Fruit fly (Drosophila melanogaster) whole organism, embryonic: ENCODE results near the gene Pfas.

Experiments
- CG11398 ChIP-seq: fragments of 200-800 bp; sonication (Bioruptor generic); optimal IDR thresholded peaks from 2 replicates; lab custom pipeline; 2016; ENCODE audit warnings: missing biosample characterization, missing genetic modification characterization
- CG11560 ChIP-seq: fragments of 200-800 bp; sonication (Bioruptor generic); IDR thresholded peaks from 3 replicates; pipeline ENCODE4 v1.3.6; 2022; ENCODE audit warnings: missing biosample characterization, missing genetic modification characterization
- CG12659 ChIP-seq: fragments of 200-800 bp; sonication (Bioruptor generic); optimal IDR thresholded peaks from 3 replicates; lab custom pipeline; 2017; ENCODE audit warnings: mild to moderate bottlenecking, missing biosample characterization, missing genetic modification reagents, missing genetic modification characterization
- CG13123 ChIP-seq: fragments of 200-800 bp; sonication (Bioruptor generic); optimal IDR thresholded peaks from 2 replicates; lab custom pipeline; 2016; ENCODE audit warnings: missing biosample characterization, missing genetic modification characterization
- CG14860 ChIP-seq: fragments of 200-800 bp; sonication (Bioruptor generic); IDR thresholded peaks from 3 replicates; pipeline ENCODE4 v1.3.6; 2022; ENCODE audit warnings: missing biosample characterization, missing genetic modification characterization; ENCODE audit not compliant: partially characterized antibody
- CG1529 ChIP-seq: fragments of 200-800 bp; sonication (Bioruptor generic); optimal IDR thresholded peaks from 3 replicates; lab custom pipeline; 2018; ENCODE audit warnings: missing biosample characterization, missing genetic modification characterization
- CG15696 ChIP-seq: fragments of 200-800 bp; sonication (Bioruptor generic); optimal IDR thresholded peaks from 2 replicates; lab custom pipeline; 2019; ENCODE audit warnings: missing biosample characterization, mild to moderate bottlenecking, missing genetic modification characterization, moderate library complexity
- CG17802 ChIP-seq: fragments of 200-800 bp; sonication (Bioruptor generic); optimal IDR thresholded peaks from 2 replicates; lab custom pipeline; 2018; ENCODE audit warnings: missing biosample characterization, mild to moderate bottlenecking, missing genetic modification characterization, moderate library complexity
- CG18262 ChIP-seq: fragments of 200-800 bp; optimal IDR thresholded peaks from 3 replicates; lab custom pipeline; 2019; ENCODE audit warnings: missing biosample characterization, mild to moderate bottlenecking, missing genetic modification characterization, moderate library complexity
- CG2129 ChIP-seq: fragments of 200-800 bp; sonication (Bioruptor generic); IDR thresholded peaks from 2 replicates; pipeline ENCODE4 v1.3.6; 2022; ENCODE audit warnings: missing biosample characterization, missing genetic modification characterization; ENCODE audit not compliant: partially characterized antibody
- CG3163 ChIP-seq: fragments of 200-800 bp; sonication (Bioruptor generic); optimal IDR thresholded peaks from 3 replicates; lab custom pipeline; 2016; ENCODE audit warnings: missing biosample characterization, missing genetic modification characterization
- CG34224 ChIP-seq: fragments of 200-800 bp; sonication (Bioruptor generic); IDR thresholded peaks from 3 replicates; pipeline ENCODE4 v1.3.6; 2022; ENCODE audit warnings: missing biosample characterization, missing genetic modification characterization; ENCODE audit not compliant: partially characterized antibody
- CG7745 ChIP-seq: fragments of 200-800 bp; sonication (Bioruptor generic); optimal IDR thresholded peaks from 2 replicates; lab custom pipeline; 2018; ENCODE audit warnings: missing biosample characterization, mild to moderate bottlenecking, missing genetic modification characterization, moderate library complexity
- CG7839 ChIP-seq: fragments of 200-800 bp; sonication (Bioruptor generic); optimal IDR thresholded peaks from 3 replicates; lab custom pipeline; 2018; ENCODE audit warnings: missing biosample characterization, mild to moderate bottlenecking, missing genetic modification characterization, moderate library complexity
- CkIIα-i1 ChIP-seq: fragments of 200-800 bp; sonication (Bioruptor generic); IDR thresholded peaks from 2 replicates; pipeline ENCODE4 v1.3.6; 2022; ENCODE audit warnings: missing biosample characterization, missing genetic modification characterization
- D19A ChIP-seq: fragments of 200-800 bp; optimal IDR thresholded peaks from 3 replicates; lab custom pipeline; 2019; ENCODE audit warnings: missing biosample characterization, mild to moderate bottlenecking, missing genetic modification characterization, moderate library complexity
- Drgx ChIP-seq: fragments of 200-800 bp; sonication (Bioruptor generic); IDR thresholded peaks from 2 replicates; pipeline ENCODE4 v1.3.6; 2022; ENCODE audit warnings: missing biosample characterization, missing genetic modification characterization
- E2f1 ChIP-seq: fragments of 200-800 bp; sonication (Bioruptor generic); IDR thresholded peaks from 2 replicates; pipeline ENCODE4 v1.3.6; 2022; ENCODE audit warnings: missing biosample characterization, missing genetic modification characterization
- Eip74EF ChIP-seq, 2 experiments: fragments of 200-800 bp in 1 of 2; fragments of >200 bp in 1 of 2; sonication (Bioruptor generic) in 1 of 2; optimal IDR thresholded peaks; 2 replicates each; lab custom pipeline; 2017 to 2019; ENCODE audit warnings: missing biosample characterization in 2 of 2, missing genetic modification characterization in 2 of 2, mild to moderate bottlenecking in 1 of 2, moderate library complexity in 1 of 2
- Ets65A ChIP-seq: fragments of 200-800 bp; sonication (Bioruptor generic); peaks from one replicate; lab custom pipeline; 2016; ENCODE audit warnings: missing biosample characterization, missing genetic modification characterization
- HHEX ChIP-seq: fragments of 200-800 bp; sonication (Bioruptor generic); optimal IDR thresholded peaks from 3 replicates; lab custom pipeline; 2017; ENCODE audit warnings: missing biosample characterization, mild to moderate bottlenecking, missing genetic modification characterization, missing genetic modification reagents
- HmgD ChIP-seq: fragments of 200-800 bp; sonication (Bioruptor generic); optimal IDR thresholded peaks from 3 replicates; lab custom pipeline; 2016; ENCODE audit warnings: missing biosample characterization, missing genetic modification characterization
- Lpt ChIP-seq: fragments of >200 bp; optimal IDR thresholded peaks from 2 replicates; lab custom pipeline; 2018; ENCODE audit warnings: missing biosample characterization, missing genetic modification characterization
- MBD-R2 ChIP-seq: fragments of 200-800 bp; sonication (Bioruptor generic); IDR thresholded peaks from 2 replicates; pipeline ENCODE4 v1.3.6; 2022; ENCODE audit warnings: missing biosample characterization, missing genetic modification characterization
- Mad ChIP-seq: fragments of 200-800 bp; sonication (Bioruptor generic); optimal IDR thresholded peaks from 2 replicates; lab custom pipeline; 2016; ENCODE audit warnings: missing biosample characterization, missing genetic modification characterization
- Rx ChIP-seq: fragments of 200-800 bp; sonication (Bioruptor generic); IDR thresholded peaks from 2 replicates; pipeline ENCODE4 v1.3.6; 2022; ENCODE audit warnings: missing biosample characterization, missing genetic modification characterization
- Scr ChIP-seq: fragments of 200-800 bp; sonication (Bioruptor generic); IDR thresholded peaks from 2 replicates; pipeline ENCODE4 v1.3.6; 2022; ENCODE audit warnings: missing biosample characterization, missing genetic modification characterization; ENCODE audit not compliant: partially characterized antibody
- Six4 ChIP-seq: fragments of 200-800 bp; sonication (Bioruptor generic); optimal IDR thresholded peaks from 2 replicates; lab custom pipeline; 2016; ENCODE audit warnings: missing biosample characterization, missing genetic modification characterization
- Tbp ChIP-seq: fragments of >200 bp; optimal IDR thresholded peaks from 2 replicates; lab custom pipeline; 2018; ENCODE audit warnings: missing biosample characterization, missing genetic modification characterization
- crol ChIP-seq: fragments of 200-800 bp; sonication (Bioruptor generic); IDR thresholded peaks from 2 replicates; pipeline ENCODE4 v1.3.6; 2022; ENCODE audit warnings: missing biosample characterization, missing genetic modification characterization
- crp ChIP-seq, 2 experiments: fragments of 200-800 bp; sonication (Bioruptor generic); optimal IDR thresholded peaks; 2 replicates in 1 of 2; 3 replicates in 1 of 2; lab custom pipeline; 2017; ENCODE audit warnings: missing biosample characterization in 2 of 2, missing genetic modification characterization in 2 of 2, mild to moderate bottlenecking in 1 of 2, moderate library complexity in 1 of 2
- dmrt11E ChIP-seq: fragments of 200-800 bp; sonication (Bioruptor generic); optimal IDR thresholded peaks from 3 replicates; lab custom pipeline; 2018; ENCODE audit warnings: missing biosample characterization, mild to moderate bottlenecking, missing genetic modification characterization, moderate library complexity
- en ChIP-seq: fragments of 200-800 bp; sonication (Bioruptor generic); optimal IDR thresholded peaks from 2 replicates; lab custom pipeline; 2016; ENCODE audit warnings: missing biosample characterization, missing genetic modification characterization
- eve ChIP-seq, 2 experiments: fragments of >200 bp; optimal IDR thresholded peaks; 2 replicates each; lab custom pipeline; 2017; ENCODE audit warnings: missing biosample characterization in 2 of 2, missing genetic modification characterization in 2 of 2
- exex ChIP-seq: fragments of 200-800 bp; sonication (Bioruptor generic); optimal IDR thresholded peaks from 4 replicates; lab custom pipeline; 2018; ENCODE audit warnings: missing biosample characterization, mild to moderate bottlenecking, missing genetic modification characterization, moderate library complexity
- h ChIP-seq: fragments of >200 bp; optimal IDR thresholded peaks from 2 replicates; lab custom pipeline; 2017
- ind ChIP-seq: fragments of 200-800 bp; sonication (Bioruptor generic); optimal IDR thresholded peaks from 3 replicates; lab custom pipeline; 2016; ENCODE audit warnings: missing biosample characterization, missing genetic modification characterization
- jumu ChIP-seq: fragments of 200-800 bp; sonication (Bioruptor generic); optimal IDR thresholded peaks from 3 replicates; lab custom pipeline; 2016; ENCODE audit warnings: missing biosample characterization, missing genetic modification characterization
- knrl ChIP-seq: fragments of 200-800 bp; sonication (Bioruptor generic); IDR thresholded peaks from 3 replicates; pipeline ENCODE4 v1.3.6; 2022; ENCODE audit warnings: missing biosample characterization, missing genetic modification characterization; ENCODE audit not compliant: partially characterized antibody
- org-1 ChIP-seq: fragments of 200-800 bp; sonication (Bioruptor generic); optimal IDR thresholded peaks from 2 replicates; lab custom pipeline; 2017; ENCODE audit warnings: missing biosample characterization, missing genetic modification characterization
- pb ChIP-seq: fragments of 200-800 bp; sonication (Bioruptor generic); optimal IDR thresholded peaks from 3 replicates; lab custom pipeline; 2016; ENCODE audit warnings: missing biosample characterization, missing genetic modification characterization
- pita ChIP-seq: fragments of 200-800 bp; sonication (Bioruptor generic); optimal IDR thresholded peaks from 2 replicates; lab custom pipeline; 2017; ENCODE audit warnings: missing biosample characterization, mild to moderate bottlenecking, missing genetic modification characterization
- sd ChIP-seq: fragments of 200-800 bp; sonication (Bioruptor generic); optimal IDR thresholded peaks from 3 replicates; lab custom pipeline; 2018; ENCODE audit warnings: missing biosample characterization, mild to moderate bottlenecking, missing genetic modification characterization, moderate library complexity
- sim ChIP-seq: fragments of 200-800 bp; sonication (Bioruptor generic); IDR thresholded peaks from 2 replicates; pipeline ENCODE4 v1.3.6; 2022; ENCODE audit warnings: missing biosample characterization, missing genetic modification characterization
- sna ChIP-seq: fragments of 200-800 bp; sonication (Bioruptor generic); IDR thresholded peaks from 2 replicates; pipeline ENCODE4 v1.3.6; 2022; ENCODE audit warnings: missing biosample characterization, missing genetic modification characterization; ENCODE audit not compliant: partially characterized antibody
- sqz ChIP-seq: fragments of 200-800 bp; sonication (Bioruptor generic); optimal IDR thresholded peaks from 3 replicates; lab custom pipeline; 2018; ENCODE audit warnings: missing biosample characterization, mild to moderate bottlenecking, missing genetic modification characterization
- tll ChIP-seq, 2 experiments: fragments of 200-800 bp in 1 of 2; fragments of >200 bp in 1 of 2; sonication (Bioruptor generic) in 1 of 2; optimal IDR thresholded peaks; 2 replicates each; lab custom pipeline; 2017 to 2019; ENCODE audit warnings: missing biosample characterization in 2 of 2, missing genetic modification characterization in 2 of 2, mild to moderate bottlenecking in 1 of 2, moderate library complexity in 1 of 2
- ttk ChIP-seq: fragments of 200-800 bp; sonication (Bioruptor generic); IDR thresholded peaks from 2 replicates; pipeline ENCODE4 v2.1.2; 2022; ENCODE audit warnings: missing biosample characterization, missing genetic modification characterization

Gene Pfas

DNA sequence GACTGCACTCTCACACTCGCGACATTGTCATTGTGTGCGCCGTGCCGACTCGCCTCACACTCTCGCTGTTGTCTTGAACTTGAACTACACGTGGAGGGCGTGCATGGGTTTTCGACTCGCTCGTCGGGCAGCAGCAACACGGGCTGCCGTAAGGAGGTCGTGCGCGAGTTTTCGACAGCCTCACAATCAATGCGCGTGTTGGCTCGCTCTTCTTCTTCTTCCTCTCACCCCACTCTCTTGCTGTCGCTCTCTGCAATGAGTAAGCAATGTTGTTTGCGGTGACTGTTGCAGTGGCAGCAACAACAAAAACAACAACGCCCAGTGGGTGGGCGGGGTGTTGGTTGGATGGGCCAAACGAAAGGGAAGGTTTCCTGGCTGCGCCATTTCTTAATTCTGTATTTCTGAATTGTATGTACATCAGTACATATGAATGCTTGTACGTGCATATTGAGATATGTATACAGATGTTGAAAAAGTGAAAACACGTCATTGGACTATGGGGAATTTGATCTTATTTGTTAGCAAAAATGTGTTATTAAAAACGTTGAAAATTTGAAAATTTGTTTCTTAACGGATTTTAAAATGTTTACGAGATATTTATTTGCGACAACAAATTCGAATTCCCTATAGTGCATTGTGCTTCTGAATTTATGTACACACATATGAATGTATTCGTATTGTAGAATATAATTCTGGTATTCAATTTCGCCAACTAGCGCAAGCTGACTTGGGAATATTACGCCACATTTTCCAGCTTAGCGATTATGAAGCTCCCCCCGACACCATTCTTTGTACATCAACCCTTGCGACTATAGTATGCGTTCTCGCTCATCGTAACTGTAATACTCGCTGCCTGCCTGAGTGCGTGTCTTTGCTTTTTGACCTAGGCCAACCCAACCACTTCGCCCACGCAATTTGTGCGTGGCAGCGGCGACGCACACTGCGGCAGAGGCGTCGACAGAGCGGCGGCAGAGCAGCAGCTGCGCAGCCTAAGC is 42.8 kb upstream of the Pfas start (continued):
- TF ChIP-seq exex (tag; lab: Kevin White, UChicago) = peak; percentile 6
- no peak for TF ChIP-seq CkIIα-i1
- peak; percentile 53 for TF ChIP-seq Scr (GFP tag; lab: Robert Waterston, UW)
- peak; percentile 37; the same call in 1 of the 3 replicates for TF ChIP-seq CG14860 (GFP tag; lab: Robert Waterston, UW)
- peak; percentile 1 for TF ChIP-seq CG15696 (tag; lab: Kevin White, UChicago)
- peak; percentile 44 for TF ChIP-seq org-1
- TF ChIP-seq eve (GFP tag; optimal IDR thresholded peaks at IDR 0.05; lab: Kevin White, UChicago) = no peak
- no peak for TF ChIP-seq Tbp (GFP tag; lab: Kevin White, UChicago)
- TF ChIP-seq tll (GFP tag; optimal IDR thresholded peaks at IDR 0.05; lab: Kevin White, UChicago) = peak in 1 of 2 experiments; percentile 91
- peak; percentile 55 for TF ChIP-seq CG7839
- peak; percentile 44 for TF ChIP-seq CG3163
- TF ChIP-seq Mad (GFP tag; lab: Kevin White, UChicago) = no peak
- peak; percentile 90 for TF ChIP-seq HmgD (GFP tag; lab: Kevin White, UChicago)
- TF ChIP-seq CG2129 (GFP tag; lab: Robert Waterston, UW) = no peak
- TF ChIP-seq CG7745 = peak; percentile 52
- no peak for TF ChIP-seq sqz (GFP tag; lab: Kevin White, UChicago)
- peak; percentile 18; the same call in 1 of the 2 replicates for TF ChIP-seq ttk (GFP tag; lab: Robert Waterston, UW)
- no peak for TF ChIP-seq CG11560 (tag; lab: Robert Waterston, UW)
- TF ChIP-seq CG18262 (tag; lab: Kevin White, UChicago) = no peak
- TF ChIP-seq sd (tag; lab: Kevin White, UChicago) = peak; percentile 87
- TF ChIP-seq CG12659 (GFP tag; lab: Kevin White, UChicago) = peak; percentile 12
- TF ChIP-seq crp (GFP tag; optimal IDR thresholded peaks at IDR 0.05; lab: Kevin White, UChicago) = peak in 1 of 2 experiments; percentile 1
- no peak for TF ChIP-seq ind
- TF ChIP-seq D19A (tag; lab: Kevin White, UChicago) = no peak
- peak; percentile 88 for TF ChIP-seq crol (GFP tag; lab: Robert Waterston, UW)
- TF ChIP-seq sna (GFP tag; lab: Robert Waterston, UW) = peak; percentile 66
- TF ChIP-seq sim (GFP tag; lab: Robert Waterston, UW) = peak; percentile 34; the same call in 1 of the 2 replicates
- TF ChIP-seq E2f1 (GFP tag; lab: Robert Waterston, UW) = no peak
- TF ChIP-seq pb = peak; percentile 11
- TF ChIP-seq CG1529 (GFP tag; lab: Kevin White, UChicago) = no peak
- TF ChIP-seq Ets65A (GFP tag; lab: Kevin White, UChicago) = peak; percentile 52
- peak; percentile 50; the same call in 2 of the 3 replicates for TF ChIP-seq knrl (GFP tag; lab: Robert Waterston, UW)
- no peak for TF ChIP-seq CG17802 (tag; lab: Kevin White, UChicago)
- no peak for TF ChIP-seq jumu (GFP tag; lab: Kevin White, UChicago)
- no peak for TF ChIP-seq h (lab: Kevin White, UChicago)
- no peak for TF ChIP-seq CG11398 (GFP tag; lab: Kevin White, UChicago)
- TF ChIP-seq en (GFP tag; lab: Kevin White, UChicago) = no peak
- no peak for TF ChIP-seq MBD-R2 (GFP tag; lab: Robert Waterston, UW)
- peak in 1 of 2 experiments; percentile 45 for TF ChIP-seq Eip74EF (GFP tag; optimal IDR thresholded peaks at IDR 0.05; lab: Kevin White, UChicago)
- TF ChIP-seq HHEX (GFP tag; lab: Kevin White, UChicago) = no peak
- TF ChIP-seq Six4 (GFP tag; lab: Kevin White, UChicago) = no peak
- TF ChIP-seq pita = no peak
- no peak for TF ChIP-seq CG13123 (GFP tag; lab: Kevin White, UChicago)
- TF ChIP-seq CG34224 = peak; percentile 64; the same call in 2 of the 3 replicates
- TF ChIP-seq dmrt11E (tag; lab: Kevin White, UChicago) = no peak
- TF ChIP-seq Lpt = no peak
- TF ChIP-seq Drgx (GFP tag; lab: Robert Waterston, UW) = peak; percentile 34; the same call in 1 of the 2 replicates
- TF ChIP-seq Rx (GFP tag; lab: Robert Waterston, UW) = no peak
